Worm (Caenorhabditis elegans) whole organism, L4/young adult: ENCODE measurements around the gene gex-4.

Experiments
- W03F9.2 ChIP-seq: fragments of 150-350 bp; optimal IDR thresholded peaks from 2 replicates; lab custom pipeline; 2014; ENCODE audit warnings: missing biosample characterization, missing genetic modification characterization
- dao-5 ChIP-seq: sonication (generic microtip); optimal IDR thresholded peaks from 2 replicates; lab custom pipeline; 2016; ENCODE audit warnings: missing genotype, missing genetic modification characterization, moderate library complexity, missing compliant biosample characterization
- him-1 ChIP-seq: sonication (generic microtip); optimal IDR thresholded peaks from 2 replicates; lab custom pipeline; 2016; ENCODE audit warnings: missing genotype, missing genetic modification reagents, missing genetic modification characterization, missing compliant biosample characterization

DNA sequence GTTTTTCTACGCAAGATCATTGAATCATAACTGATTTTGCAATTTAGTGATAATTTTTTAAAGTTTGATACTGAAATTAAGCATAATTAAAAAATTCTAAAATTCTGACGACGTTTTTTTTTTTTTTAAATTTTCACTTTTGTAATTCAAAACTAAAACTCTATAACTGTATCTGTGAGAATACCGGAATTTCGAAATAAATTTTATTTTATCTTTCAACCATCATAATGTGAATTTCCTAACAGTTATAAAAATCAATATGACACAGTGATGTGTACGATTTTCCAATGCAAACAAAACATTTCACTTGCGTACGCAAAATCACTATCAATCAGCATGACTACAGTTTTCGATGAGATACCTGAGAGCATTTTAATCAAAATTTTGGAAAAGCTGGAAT, 17.5 kb upstream of the gex-4 start, which contains the start of the genes grl-15 and fbxa-89:
- TF ChIP-seq dao-5 (no peak), him-1 (tag; lab: Kevin White, UChicago) (no peak), W03F9.2 (tag; lab: Kevin White, UChicago) (no peak)
